Worm (Caenorhabditis elegans) whole organism, L4 larva: Measurements from ENCODE around the gene clec-172.
A peak's percentile ranks its signal among the peaks of the same experiment; 100 is the strongest.

Experiments used
- D1046.2 ChIP-seq: fragments of 200-800 bp; sonication (Bioruptor generic); IDR thresholded peaks from 2 replicates; pipeline ENCODE4 v1.3.6; 2022; ENCODE audit warnings: missing genetic modification characterization, missing compliant biosample characterization
- F10B5.3 ChIP-seq: sonication (generic microtip); optimal IDR thresholded peaks from 2 replicates; lab custom pipeline; 2016; ENCODE audit warnings: mild to moderate bottlenecking, missing genetic modification characterization, missing compliant biosample characterization
- F44E2.7 ChIP-seq: fragments of 200-800 bp; sonication (Bioruptor generic); IDR thresholded peaks from 2 replicates; pipeline ENCODE4 v2.1.2; 2022; ENCODE audit warnings: missing genetic modification characterization, missing compliant biosample characterization
- T26A8.4 ChIP-seq: fragments of 200-800 bp; sonication (Bioruptor generic); IDR thresholded peaks from 2 replicates; pipeline ENCODE4 v1.3.6; 2022; ENCODE audit warnings: missing genetic modification characterization, missing compliant biosample characterization
- Y105C5A.15 ChIP-seq: fragments of 200-800 bp; sonication (Bioruptor generic); IDR thresholded peaks from 2 replicates; pipeline ENCODE4 v1.3.6; 2022; ENCODE audit warnings: missing genetic modification characterization, missing compliant biosample characterization
- Y48G9A.11 ChIP-seq: fragments of 200-800 bp; sonication (Bioruptor generic); IDR thresholded peaks from 2 replicates; pipeline ENCODE4 v1.3.6; 2022; ENCODE audit warnings: missing genetic modification reagents, missing genetic modification characterization, missing compliant biosample characterization
- Y5F2A.4 ChIP-seq: fragments of 200-800 bp; sonication (Bioruptor generic); optimal IDR thresholded peaks from 2 replicates; lab custom pipeline; 2018; ENCODE audit warnings: mild to moderate bottlenecking, missing genetic modification characterization, missing compliant biosample characterization
- aha-1 ChIP-seq: fragments of 150-350 bp; peaks from one replicate; lab custom pipeline; 2014; ENCODE audit warnings: missing biosample characterization, missing genetic modification characterization
- aly-2 ChIP-seq: sonication (generic microtip); optimal IDR thresholded peaks from 2 replicates; lab custom pipeline; 2018; ENCODE audit warnings: missing biosample characterization, missing genetic modification characterization
- attf-4 ChIP-seq: sonication (generic microtip); optimal IDR thresholded peaks from 3 replicates; lab custom pipeline; 2017; ENCODE audit warnings: missing biosample characterization, missing genetic modification characterization
- ceh-32 ChIP-seq: sonication (generic microtip); optimal IDR thresholded peaks from 2 replicates; lab custom pipeline; 2016; ENCODE audit warnings: mild to moderate bottlenecking, missing genetic modification characterization, missing compliant biosample characterization; ENCODE audit not compliant: poor library complexity
- ceh-44 ChIP-seq: fragments of 200-800 bp; sonication (Bioruptor generic); IDR thresholded peaks from 2 replicates; pipeline ENCODE4 v1.3.6; 2022; ENCODE audit warnings: missing genetic modification reagents, missing genetic modification characterization, missing compliant biosample characterization
- ceh-82 ChIP-seq: sonication (generic microtip); optimal IDR thresholded peaks from 2 replicates; lab custom pipeline; 2017; ENCODE audit warnings: missing biosample characterization, missing genetic modification characterization
- cey-2 ChIP-seq: sonication (generic microtip); optimal IDR thresholded peaks from 3 replicates; lab custom pipeline; 2017; ENCODE audit warnings: missing genetic modification characterization, mild to moderate bottlenecking, missing compliant biosample characterization, antibody characterized with exemption, borderline replicate concordance; ENCODE audit not compliant: insufficient read depth
- daf-12 ChIP-seq: fragments of 150-350 bp; optimal IDR thresholded peaks from 2 replicates; lab custom pipeline; 2014; ENCODE audit warnings: missing biosample characterization, missing genetic modification reagents, missing genetic modification characterization
- daf-16 ChIP-seq, 3 experiments: sonication (generic microtip); optimal IDR thresholded peaks; 2 replicates each; lab custom pipeline; 2016 to 2017; ENCODE audit warnings: missing genetic modification characterization in 3 of 3, missing genetic modification reagents in 3 of 3, mild to moderate bottlenecking in 2 of 3, missing compliant biosample characterization in 2 of 3, missing biosample characterization in 1 of 3, moderate library complexity in 1 of 3
- dmd-8 ChIP-seq: fragments of 200-800 bp; sonication (Bioruptor generic); IDR thresholded peaks from 2 replicates; pipeline ENCODE4 v1.3.6; 2022; ENCODE audit warnings: missing genetic modification characterization, missing compliant biosample characterization
- dve-1 ChIP-seq: sonication (generic microtip); optimal IDR thresholded peaks from 2 replicates; lab custom pipeline; 2017; ENCODE audit warnings: antibody characterized with exemption, mild to moderate bottlenecking, missing genetic modification characterization, missing compliant biosample characterization; ENCODE audit not compliant: insufficient read depth
- egl-43 ChIP-seq: fragments of 200-800 bp; sonication (Bioruptor generic); IDR thresholded peaks from 2 replicates; pipeline ENCODE4 v1.3.6; 2022; ENCODE audit warnings: missing genetic modification reagents, missing genetic modification characterization, missing compliant biosample characterization
- hif-1 ChIP-seq, 2 experiments: sonication (generic microtip); optimal IDR thresholded peaks; 2 replicates each; lab custom pipeline; 2016 to 2017; ENCODE audit warnings: missing compliant biosample characterization in 2 of 2, missing genetic modification characterization in 2 of 2, missing genetic modification reagents in 2 of 2, missing genotype in 2 of 2, mild to moderate bottlenecking in 1 of 2
- hlh-11 ChIP-seq: fragments of 200-800 bp; sonication (Bioruptor generic); optimal IDR thresholded peaks from 2 replicates; lab custom pipeline; 2018; ENCODE audit warnings: mild to moderate bottlenecking, missing genetic modification characterization, missing compliant biosample characterization
- hmg-1.1 ChIP-seq: fragments of 200-800 bp; sonication (Bioruptor generic); IDR thresholded peaks from 2 replicates; pipeline ENCODE4 v1.3.6; 2022; ENCODE audit warnings: missing genetic modification reagents, missing genetic modification characterization, missing compliant biosample characterization
- jun-1 ChIP-seq: fragments of 150-350 bp; optimal IDR thresholded peaks from 2 replicates; lab custom pipeline; 2014; ENCODE audit warnings: missing biosample characterization, missing genetic modification reagents, missing genetic modification characterization
- lir-3 ChIP-seq: sonication (generic microtip); optimal IDR thresholded peaks from 2 replicates; lab custom pipeline; 2016; ENCODE audit warnings: mild to moderate bottlenecking, missing genetic modification characterization, missing compliant biosample characterization
- lsy-2 ChIP-seq, 2 experiments: fragments of 150-350 bp in 1 of 2; sonication (generic microtip) in 1 of 2; optimal IDR thresholded peaks; 2 replicates each; lab custom pipeline; 2014 to 2017; ENCODE audit warnings: missing biosample characterization in 2 of 2, missing genetic modification characterization in 2 of 2
- madf-5 ChIP-seq, 2 experiments: fragments of 200-800 bp; sonication (Bioruptor generic); IDR thresholded peaks; 2 replicates each; pipeline ENCODE4 v1.3.6; 2022; ENCODE audit warnings: missing compliant biosample characterization in 2 of 2, missing genetic modification characterization in 2 of 2
- madf-9 ChIP-seq: fragments of 200-800 bp; sonication (Bioruptor generic); conservative IDR thresholded peaks from 2 replicates; pipeline ENCODE4 v1.3.6; 2022; ENCODE audit warnings: missing genetic modification reagents, missing genetic modification characterization, missing compliant biosample characterization
- mdl-1 ChIP-seq, 2 experiments: fragments of 150-350 bp in 1 of 2; sonication (generic microtip) in 1 of 2; optimal IDR thresholded peaks; 2 replicates each; lab custom pipeline; 2014 to 2017; ENCODE audit warnings: missing biosample characterization in 2 of 2, missing genetic modification characterization in 2 of 2
- nhr-111 ChIP-seq: fragments of 200-800 bp; sonication (Bioruptor generic); optimal IDR thresholded peaks from 2 replicates; lab custom pipeline; 2018; ENCODE audit warnings: mild to moderate bottlenecking, missing genetic modification characterization, missing compliant biosample characterization
- nhr-237 ChIP-seq: sonication (generic microtip); optimal IDR thresholded peaks from 2 replicates; lab custom pipeline; 2017; ENCODE audit warnings: missing biosample characterization, missing genetic modification characterization
- nhr-25 ChIP-seq: sonication (generic microtip); optimal IDR thresholded peaks from 2 replicates; lab custom pipeline; 2017; ENCODE audit warnings: missing genetic modification characterization, mild to moderate bottlenecking, missing compliant biosample characterization, antibody characterized with exemption, moderate library complexity, borderline replicate concordance; ENCODE audit not compliant: insufficient read depth
- nhr-42 ChIP-seq: fragments of 200-800 bp; sonication (Bioruptor generic); IDR thresholded peaks from 2 replicates; pipeline ENCODE4 v1.3.6; 2022; ENCODE audit warnings: missing genetic modification characterization, missing compliant biosample characterization
- nhr-77 ChIP-seq: fragments of 150-350 bp; optimal IDR thresholded peaks from 2 replicates; lab custom pipeline; 2014; ENCODE audit warnings: missing biosample characterization, missing genetic modification characterization
- pqm-1 ChIP-seq: sonication (generic microtip); optimal IDR thresholded peaks from 2 replicates; lab custom pipeline; 2017; ENCODE audit warnings: missing biosample characterization, missing genetic modification characterization
- saeg-2 ChIP-seq: fragments of 200-800 bp; sonication (Bioruptor generic); IDR thresholded peaks from 2 replicates; pipeline ENCODE4 v1.3.6; 2022; ENCODE audit warnings: missing genetic modification reagents, missing genetic modification characterization, missing compliant biosample characterization
- sdz-12 ChIP-seq: fragments of 200-800 bp; sonication (Bioruptor generic); optimal IDR thresholded peaks from 2 replicates; lab custom pipeline; 2018; ENCODE audit warnings: mild to moderate bottlenecking, missing genetic modification characterization, missing compliant biosample characterization
- snpc-4 ChIP-seq: fragments of 150-350 bp; optimal IDR thresholded peaks from 2 replicates; lab custom pipeline; 2014; ENCODE audit warnings: missing biosample characterization, missing genetic modification characterization
- tag-97 ChIP-seq: fragments of 200-800 bp; sonication (Bioruptor generic); IDR thresholded peaks from 2 replicates; pipeline ENCODE4 v1.3.6; 2022; ENCODE audit warnings: missing genetic modification characterization, missing compliant biosample characterization
- unc-130 ChIP-seq: sonication (generic microtip); optimal IDR thresholded peaks from 2 replicates; lab custom pipeline; 2016; ENCODE audit warnings: missing genetic modification reagents, missing genetic modification characterization, missing compliant biosample characterization
- unc-39 ChIP-seq: sonication (generic microtip); optimal IDR thresholded peaks from 2 replicates; lab custom pipeline; 2017; ENCODE audit warnings: missing biosample characterization, missing genetic modification characterization
- unc-62 ChIP-seq, 3 experiments: fragments of 150-350 bp in 1 of 3; sonication (generic microtip); optimal IDR thresholded peaks in 2 of 3; peaks in 1 of 3; 1 replicate in 1 of 3; 2 replicates in 2 of 3; lab custom pipeline; 2014 to 2017; ENCODE audit warnings: missing biosample characterization in 3 of 3, missing genetic modification characterization in 3 of 3, missing genetic modification reagents in 3 of 3, missing genotype in 1 of 3
- vab-7 ChIP-seq: fragments of 200-800 bp; sonication (Bioruptor generic); IDR thresholded peaks from 2 replicates; pipeline ENCODE4 v1.3.6; 2022; ENCODE audit warnings: missing genetic modification reagents, missing genetic modification characterization, missing compliant biosample characterization
- zag-1 ChIP-seq: fragments of 150-350 bp; optimal IDR thresholded peaks from 2 replicates; lab custom pipeline; 2014; ENCODE audit warnings: missing biosample characterization, missing genetic modification characterization
- zfp-2 ChIP-seq: sonication (generic microtip); optimal IDR thresholded peaks from 2 replicates; lab custom pipeline; 2016; ENCODE audit warnings: mild to moderate bottlenecking, missing genetic modification characterization, missing compliant biosample characterization
- zip-2 ChIP-seq: fragments of 150-350 bp; optimal IDR thresholded peaks from 2 replicates; lab custom pipeline; 2014; ENCODE audit warnings: missing biosample characterization, missing genetic modification characterization
- ztf-11 ChIP-seq: fragments of 150-350 bp; optimal IDR thresholded peaks from 2 replicates; lab custom pipeline; 2014; ENCODE audit warnings: missing biosample characterization, missing genetic modification characterization

Gene clec-172

DNA sequence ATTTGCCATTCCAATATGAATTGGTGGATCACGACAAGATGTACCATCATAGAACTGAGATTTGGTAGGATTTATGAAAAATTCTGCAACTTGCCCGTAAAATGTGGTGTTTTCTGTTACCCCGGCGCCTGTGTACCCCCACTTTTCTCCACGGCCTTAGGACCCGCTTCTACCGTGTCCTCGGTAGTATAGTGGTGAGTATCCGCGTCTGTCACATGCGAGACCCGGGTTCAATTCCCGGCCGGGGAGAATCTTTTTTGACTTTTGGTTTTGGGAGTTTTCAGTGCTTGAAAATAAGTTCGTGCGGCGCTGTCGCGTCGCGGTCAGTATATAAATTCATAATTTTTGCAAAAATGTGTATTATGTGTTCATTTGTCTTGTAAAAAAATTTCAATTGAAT, 2.0 kb downstream of the clec-172 start (continued):
- TF ChIP-seq madf-5 (GFP tag; IDR thresholded peaks at IDR 0.05; lab: Robert Waterston, UW) (no peak), saeg-2 (GFP tag; lab: Robert Waterston, UW) (no peak), D1046.2 (GFP tag; lab: Robert Waterston, UW) (no peak), F44E2.7 (0 out of 2 replicates have a peak, but pooled peaks have one; percentile 44)

DNA sequence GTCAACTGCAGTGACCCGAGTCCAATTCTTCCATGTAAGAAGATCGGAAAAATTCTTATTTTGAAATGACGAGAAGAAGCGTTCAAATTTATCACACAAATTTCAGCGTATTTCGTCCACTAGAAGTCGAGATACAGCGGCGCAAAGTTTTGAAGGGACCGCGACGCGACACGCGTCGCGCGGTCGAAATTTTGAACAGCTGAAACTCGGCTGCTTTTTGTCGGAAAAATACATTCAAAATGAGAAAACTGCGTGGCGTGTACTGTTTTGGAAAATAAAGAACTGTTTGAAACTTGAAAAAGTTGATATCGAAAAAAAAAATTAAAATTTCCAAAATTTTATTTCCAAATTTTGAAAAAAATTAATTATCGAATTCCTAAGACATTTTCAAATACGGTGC, 3.5 kb downstream of the clec-172 start:
- TF ChIP-seq Y105C5A.15 (GFP tag; lab: Robert Waterston, UW), result no peak
- peak; percentile 54 for TF ChIP-seq aha-1
- no peak for TF ChIP-seq aly-2 (tag; lab: Kevin White, UChicago)
- TF ChIP-seq pqm-1 (tag; lab: Kevin White, UChicago), result no peak
- TF ChIP-seq attf-4 (tag; lab: Kevin White, UChicago), result no peak
- no peak for TF ChIP-seq dve-1 (tag; lab: Kevin White, UChicago)
- no peak for TF ChIP-seq ceh-44 (GFP tag; lab: Robert Waterston, UW)
- TF ChIP-seq cey-2 (tag; lab: Kevin White, UChicago), result no peak

DNA sequence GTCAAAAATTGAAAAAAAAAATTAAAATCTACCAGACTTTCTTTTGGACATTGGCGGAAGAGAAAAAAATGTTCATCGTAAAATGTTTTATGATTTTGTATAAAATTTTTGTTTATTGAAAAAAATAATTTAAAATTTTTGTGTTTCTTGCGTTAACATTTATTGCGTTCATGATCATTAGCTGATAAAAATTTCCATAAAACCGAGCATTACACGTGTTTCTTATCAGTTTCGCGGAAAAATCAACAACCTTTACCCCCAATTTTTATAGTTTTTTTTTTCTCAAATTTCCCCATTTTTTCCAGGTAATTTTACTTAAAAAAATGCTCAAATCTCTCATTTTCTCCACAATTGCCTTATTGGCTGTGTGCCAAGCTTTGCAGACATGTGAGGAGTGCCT, 6.2 kb downstream of the clec-172 start, which contains the start of gene txt-4:
Gene txt-4, plus strand, starts transcription at position 324 of the 400 bp plus-strand sequence.
- TF ChIP-seq unc-39 (no peak), sdz-12 (no peak), hlh-11 (tag; lab: Kevin White, UChicago) (no peak), zip-2 (tag; lab: Kevin White, UChicago) (no peak), ceh-32 (no peak), nhr-25 (no peak), hif-1 (tag; optimal IDR thresholded peaks at IDR 0.05; lab: Kevin White, UChicago) (no peak), mdl-1 (tag; optimal IDR thresholded peaks at IDR 0.05; lab: Kevin White, UChicago) (no peak), egl-43 (no peak), nhr-111 (GFP tag; lab: Kevin White, UChicago) (no peak), hmg-1.1 (no peak), dmd-8 (no peak), F10B5.3 (no peak), aly-2 (tag; lab: Kevin White, UChicago) (no peak), dve-1 (tag; lab: Kevin White, UChicago) (peak; percentile 23), T26A8.4 (GFP tag; lab: Robert Waterston, UW) (no peak), ceh-44 (GFP tag; lab: Robert Waterston, UW) (no peak), tag-97 (GFP tag; lab: Robert Waterston, UW) (no peak), Y5F2A.4 (no peak), lsy-2 (tag; optimal IDR thresholded peaks at IDR 0.05; lab: Kevin White, UChicago) (peak in 1 of 2 experiments; percentile 11), lir-3 (tag; lab: Kevin White, UChicago) (no peak), madf-9 (GFP tag; lab: Robert Waterston, UW) (no peak), zag-1 (tag; lab: Kevin White, UChicago) (no peak), Y105C5A.15 (GFP tag; lab: Robert Waterston, UW) (no peak), aha-1 (no peak), Y48G9A.11 (GFP tag; lab: Robert Waterston, UW) (no peak), unc-130 (GFP tag; lab: Kevin White, UChicago) (no peak), nhr-237 (tag; lab: Kevin White, UChicago) (no peak), vab-7 (GFP tag; lab: Robert Waterston, UW) (no peak), daf-12 (tag; lab: Kevin White, UChicago) (no peak), nhr-42 (GFP tag; lab: Robert Waterston, UW) (no peak), jun-1 (no peak), ceh-82 (tag; lab: Kevin White, UChicago) (no peak), daf-16 (GFP tag; optimal IDR thresholded peaks at IDR 0.05; lab: Kevin White, UChicago) (no peak), daf-16 (tag; optimal IDR thresholded peaks at IDR 0.05; lab: Kevin White, UChicago) (peak; percentile 61), F44E2.7 (no peak), saeg-2 (GFP tag; lab: Robert Waterston, UW) (no peak), pqm-1 (tag; lab: Kevin White, UChicago) (peak; percentile 22), ztf-11 (tag; lab: Kevin White, UChicago) (no peak), nhr-77 (tag; lab: Kevin White, UChicago) (no peak), zfp-2 (tag; lab: Kevin White, UChicago) (no peak), snpc-4 (no peak), unc-62 (GFP tag; optimal IDR thresholded peaks at IDR 0.05 in 1 of 2; lab: Kevin White, UChicago) (no peak), unc-62 (tag; optimal IDR thresholded peaks at IDR 0.05; lab: Kevin White, UChicago) (no peak)
